Worm (Caenorhabditis elegans) whole organism, young adult: ENCODE measurements around the gene mboa-2.

ENCODE experiments used
- D2030.7 ChIP-seq: fragments of 200-800 bp; sonication (Bioruptor generic); IDR thresholded peaks from 2 replicates; pipeline ENCODE4 v1.3.6; 2022; ENCODE audit warnings: missing genetic modification reagents, missing genetic modification characterization, missing compliant biosample characterization
- Y95B8A.8 ChIP-seq: fragments of 200-800 bp; sonication (Bioruptor generic); IDR thresholded peaks from 2 replicates; pipeline ENCODE4 v1.3.6; 2022; ENCODE audit warnings: missing genetic modification reagents, missing genetic modification characterization, missing compliant biosample characterization
- ceh-91 ChIP-seq: fragments of 200-800 bp; sonication (Bioruptor generic); IDR thresholded peaks from 2 replicates; pipeline ENCODE4 v1.3.6; 2022; ENCODE audit warnings: missing genetic modification reagents, missing genetic modification characterization, missing compliant biosample characterization
- egrh-3 ChIP-seq: fragments of 200-800 bp; sonication (Bioruptor generic); IDR thresholded peaks from 2 replicates; pipeline ENCODE4 v1.3.6; 2022; ENCODE audit warnings: missing genetic modification reagents, missing genetic modification characterization, missing compliant biosample characterization
- madf-10 ChIP-seq: sonication (generic microtip); optimal IDR thresholded peaks from 2 replicates; lab custom pipeline; 2016; ENCODE audit warnings: mild to moderate bottlenecking, missing genetic modification characterization, missing compliant biosample characterization
- nhr-90 ChIP-seq: sonication (generic microtip); optimal IDR thresholded peaks from 2 replicates; lab custom pipeline; 2016; ENCODE audit warnings: missing genotype, mild to moderate bottlenecking, missing genetic modification characterization, missing compliant biosample characterization
- sea-2 ChIP-seq: fragments of 200-800 bp; sonication (Bioruptor generic); IDR thresholded peaks from 2 replicates; pipeline ENCODE4 v1.3.6; 2022; ENCODE audit warnings: missing genetic modification characterization, missing compliant biosample characterization
- snpc-4 ChIP-seq, 5 experiments: fragments of 150-350 bp in 1 of 5; sonication (generic microtip) in 4 of 5; optimal IDR thresholded peaks; 2 replicates each; lab custom pipeline; 2014 to 2018; ENCODE audit warnings: missing genetic modification characterization in 5 of 5, missing biosample characterization in 3 of 5, antibody characterized with exemption in 2 of 5, mild to moderate bottlenecking in 2 of 5, missing compliant biosample characterization in 2 of 5, missing genotype in 2 of 5, moderate library complexity in 2 of 5, missing genetic modification reagents in 1 of 5
- ztf-6 ChIP-seq: fragments of 200-800 bp; sonication (Bioruptor generic); IDR thresholded peaks from 2 replicates; pipeline ENCODE4 v1.3.6; 2022; ENCODE audit warnings: missing genetic modification reagents, missing genetic modification characterization, missing compliant biosample characterization

DNA sequence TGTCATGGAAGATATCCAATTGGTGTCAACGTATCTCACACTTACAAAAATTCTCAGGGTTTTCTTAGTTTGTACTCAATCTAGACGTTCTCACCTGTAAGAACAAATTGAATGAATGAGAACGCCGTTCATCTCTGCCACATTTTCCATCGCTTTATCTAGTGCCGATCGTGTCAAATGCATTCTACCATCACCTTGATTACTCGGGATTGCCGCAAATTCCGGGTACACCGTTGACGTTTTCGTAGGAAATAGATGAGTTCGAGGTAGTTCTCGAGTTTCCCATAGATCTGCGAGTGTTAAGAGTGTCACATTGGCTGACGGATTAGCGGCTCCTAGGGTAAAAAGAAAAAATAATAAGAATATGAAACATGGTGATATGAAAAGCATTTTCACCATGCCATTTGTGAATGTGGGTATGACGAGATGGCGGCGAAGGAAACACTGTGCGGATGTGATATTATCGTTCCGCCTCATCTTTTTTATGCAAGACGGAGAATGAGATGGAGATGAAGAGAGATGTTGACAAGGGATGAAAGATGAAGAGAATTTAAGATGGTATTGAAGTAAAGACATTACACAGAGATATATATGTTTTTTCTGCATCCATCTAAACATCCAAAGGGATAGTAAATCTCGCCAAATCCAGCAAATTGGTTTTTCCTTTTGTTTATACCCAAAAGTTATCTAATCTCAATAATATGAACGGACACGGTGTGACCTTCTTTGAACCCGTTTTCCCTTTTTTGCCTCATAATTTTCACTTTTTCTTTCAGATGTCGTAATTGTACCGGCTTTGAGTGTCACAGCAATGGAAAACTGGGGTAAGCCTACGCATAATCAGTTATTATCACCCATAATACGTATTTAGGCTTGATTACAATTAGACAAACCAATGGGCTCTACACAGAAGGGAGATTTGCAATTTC, 28.9 kb downstream of the mboa-2 start, which contains the start of gene lact-8:
- TF ChIP-seq D2030.7 (GFP tag; lab: Robert Waterston, UW) = no peak
- TF ChIP-seq sea-2 (GFP tag; lab: Robert Waterston, UW) = no peak
- no peak for TF ChIP-seq ceh-91 (GFP tag; lab: Robert Waterston, UW)
- TF ChIP-seq Y95B8A.8 (GFP tag; lab: Robert Waterston, UW) = no peak
- no peak for TF ChIP-seq madf-10 (tag; lab: Kevin White, UChicago)
- TF ChIP-seq egrh-3 = no peak
- no peak for TF ChIP-seq snpc-4 (GFP tag; optimal IDR thresholded peaks at IDR 0.05; lab: Kevin White, UChicago)
- no peak for TF ChIP-seq snpc-4 (tag; optimal IDR thresholded peaks at IDR 0.05; lab: Kevin White, UChicago)
- TF ChIP-seq nhr-90 = no peak
- TF ChIP-seq ztf-6 (GFP tag; lab: Robert Waterston, UW) = no peak
